Worm (Caenorhabditis elegans): ENCODE measurements around the gene F21C10.3.

F21C10.3 gene

DNA sequence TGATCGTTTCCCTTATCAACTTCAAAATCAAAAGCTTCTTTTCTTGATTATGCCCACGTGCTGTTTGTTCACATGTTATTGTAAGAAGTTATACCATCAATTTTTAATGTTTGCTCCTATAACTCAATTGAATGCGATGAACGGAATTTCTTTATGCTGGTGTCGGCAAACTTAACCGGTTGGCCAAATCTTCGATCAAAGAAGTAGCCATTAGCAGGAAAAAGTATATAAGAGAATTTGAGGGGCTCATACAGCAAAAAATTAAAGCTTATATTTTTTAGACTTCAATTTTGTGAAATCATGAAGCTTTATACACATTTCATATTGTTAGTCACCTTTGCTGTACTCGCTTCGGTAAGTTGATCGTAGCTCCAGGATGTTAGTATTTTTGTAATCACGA, 45.9 kb downstream of the F21C10.3 start, which contains the start of gene pqn-16:
Gene pqn-16 (plus strand): TSS at position 301 of the 400 bp plus-strand sequence.
- TF ChIP-seq F16B12.6 (tag; optimal IDR thresholded peaks at IDR 0.05) (no peak), ama-1 (optimal IDR thresholded peaks at IDR 0.05) (no peak), snu-23 (GFP tag; optimal IDR thresholded peaks at IDR 0.05) (no peak), hpl-2 (GFP tag; optimal IDR thresholded peaks at IDR 0.05) (no peak), C34B4.2 (tag; optimal IDR thresholded peaks at IDR 0.05) (no peak), ces-1 (GFP tag; optimal IDR thresholded peaks at IDR 0.05) (no peak), ceh-82 (tag; optimal IDR thresholded peaks at IDR 0.05) (no peak), unc-98 (GFP tag; IDR thresholded peaks at IDR 0.05) (no peak), lin-13 (GFP tag; optimal IDR thresholded peaks at IDR 0.05) (no peak), blmp-1 (tag; optimal IDR thresholded peaks at IDR 0.05) (no peak), sptf-1 (tag; optimal IDR thresholded peaks at IDR 0.05) (no peak), isw-1 (GFP tag; IDR thresholded peaks at IDR 0.05) (no peak)

DNA sequence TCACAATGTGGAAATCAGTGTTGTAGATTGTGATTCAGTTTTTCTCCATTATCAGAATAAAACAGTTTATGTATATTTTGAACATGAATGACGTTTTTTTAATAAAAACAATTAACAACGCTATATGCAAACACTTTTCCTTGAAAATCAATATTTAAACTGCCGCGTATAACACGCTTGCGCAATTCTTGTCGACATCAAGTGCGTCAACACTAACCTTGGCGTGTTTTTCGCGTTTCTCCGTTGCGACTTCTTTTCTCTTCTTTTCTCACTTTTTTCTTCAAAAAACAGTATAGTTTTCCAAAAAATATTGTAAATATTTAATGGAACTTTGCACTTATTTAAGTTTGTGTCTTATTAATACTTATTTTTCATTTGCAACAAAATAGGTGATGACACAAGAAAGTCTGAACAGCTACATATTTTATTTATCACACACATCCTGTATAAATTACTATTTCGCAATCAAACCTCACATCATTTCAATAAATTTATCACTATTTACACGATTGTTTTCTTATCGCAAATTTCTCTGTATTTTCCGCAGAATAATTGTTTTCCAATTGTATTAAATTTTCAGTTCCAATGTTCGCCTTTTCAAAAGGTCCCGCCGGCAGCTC, 47.5 kb downstream of the F21C10.3 start, which contains the start of gene spas-1:
Gene spas-1 (plus strand): TSS at position 572 of the 620 bp plus-strand sequence.
- no peak for TF ChIP-seq nhr-237 (tag; optimal IDR thresholded peaks at IDR 0.05)
- TF ChIP-seq ztf-11 (tag; optimal IDR thresholded peaks at IDR 0.05): peak in 1 of 2 experiments; percentile 62
- peak; percentile 92 for TF ChIP-seq rnt-1 (tag; optimal IDR thresholded peaks at IDR 0.05)
- TF ChIP-seq nhr-84 (tag; optimal IDR thresholded peaks at IDR 0.05): no peak
- no peak for TF ChIP-seq pqm-1 (tag; optimal IDR thresholded peaks at IDR 0.05)
- peak; percentile 19 for TF ChIP-seq pag-3 (tag; optimal IDR thresholded peaks at IDR 0.05; ENCODE audit: borderline replicate concordance, insufficient read depth)
- peak; percentile 94 for TF ChIP-seq nhr-47 (tag; optimal IDR thresholded peaks at IDR 0.05)
- TF ChIP-seq fkh-10 (GFP tag; optimal IDR thresholded peaks at IDR 0.05): peak; percentile 37
- TF ChIP-seq ceh-88 (GFP tag; IDR thresholded peaks at IDR 0.05): 0 out of 2 replicates have a peak, but pooled peaks have one; percentile 36
- TF ChIP-seq nhr-76 (tag; optimal IDR thresholded peaks at IDR 0.05): no peak
- TF ChIP-seq sup-37 (GFP tag; optimal IDR thresholded peaks at IDR 0.05): peak; percentile 21
- TF ChIP-seq unc-86 (tag; optimal IDR thresholded peaks at IDR 0.05): peak; percentile 88
- no peak for TF ChIP-seq hlh-4 (tag; optimal IDR thresholded peaks at IDR 0.05)
- no peak for TF ChIP-seq zag-1 (tag; optimal IDR thresholded peaks at IDR 0.05)
- no peak for TF ChIP-seq egl-27 (tag; optimal IDR thresholded peaks at IDR 0.05)
- TF ChIP-seq elt-3 (tag; optimal IDR thresholded peaks at IDR 0.05): peak in 3 of 6 experiments; percentile 47 to 87 (median 87)
- peak; percentile 98 for TF ChIP-seq mep-1 (tag; optimal IDR thresholded peaks at IDR 0.05)
- no peak for TF ChIP-seq efl-3 (GFP tag; optimal IDR thresholded peaks at IDR 0.05)
- TF ChIP-seq hlh-17 (GFP tag; optimal IDR thresholded peaks at IDR 0.05; ENCODE audit: borderline replicate concordance): no peak
- TF ChIP-seq snu-23 (GFP tag; optimal IDR thresholded peaks at IDR 0.05): peak; percentile 93
- TF ChIP-seq mef-2 (tag; optimal IDR thresholded peaks at IDR 0.05): peak; percentile 32
- TF ChIP-seq vab-15 (tag; optimal IDR thresholded peaks at IDR 0.05): no peak
- TF ChIP-seq ces-1 (GFP tag; optimal IDR thresholded peaks at IDR 0.05): no peak
- TF ChIP-seq fkh-8 (tag; optimal IDR thresholded peaks at IDR 0.05): peak; percentile 77
- TF ChIP-seq nhr-28 (tag; optimal IDR thresholded peaks at IDR 0.05): no peak
- TF ChIP-seq lin-39 (tag; optimal IDR thresholded peaks at IDR 0.05): peak; percentile 94
- TF ChIP-seq zip-4 (GFP tag; optimal IDR thresholded peaks at IDR 0.05): peak; percentile 71
- peak; percentile 42 for TF ChIP-seq unc-30 (tag; optimal IDR thresholded peaks at IDR 0.05)
- TF ChIP-seq mdl-1 (tag; optimal IDR thresholded peaks at IDR 0.05): peak in 1 of 2 experiments; percentile 79
- TF ChIP-seq alr-1 (tag; optimal IDR thresholded peaks at IDR 0.05; ENCODE audit: borderline replicate concordance): no peak
- peak; percentile 46 for TF ChIP-seq pax-3 (tag; optimal IDR thresholded peaks at IDR 0.05)
- no peak for TF ChIP-seq hpl-2 (GFP tag; optimal IDR thresholded peaks at IDR 0.05)
- TF ChIP-seq nhr-20 (tag; optimal IDR thresholded peaks at IDR 0.05): peak; percentile 97
- peak; percentile 85 for TF ChIP-seq dsc-1 (tag; optimal IDR thresholded peaks at IDR 0.05)
- peak; percentile 88 for TF ChIP-seq skn-1 (tag; optimal IDR thresholded peaks at IDR 0.05)
- TF ChIP-seq nhr-12 (tag; optimal IDR thresholded peaks at IDR 0.05): no peak
- TF ChIP-seq lin-15B (tag; optimal IDR thresholded peaks at IDR 0.05): peak; percentile 78
- TF ChIP-seq nhr-11 (tag; optimal IDR thresholded peaks at IDR 0.05): peak; percentile 84
- TF ChIP-seq nhr-77 (tag; optimal IDR thresholded peaks at IDR 0.05): peak; percentile 79
- TF ChIP-seq nhr-85 (tag): peak; percentile 95
- peak; percentile 70 for TF ChIP-seq C04F5.9 (tag; optimal IDR thresholded peaks at IDR 0.05)
- TF ChIP-seq dpl-1 (GFP tag; optimal IDR thresholded peaks at IDR 0.05): peak; percentile 98

Data from whole organism, L1 larva.